Worm (Caenorhabditis elegans): ENCODE measurements around the gene uev-2.

Gene uev-2

ce11 chrIII:5568265-5568664, 14.7 kb upstream of the uev-2 start:
- TF ChIP-seq dmd-4 (tag; optimal IDR thresholded peaks at IDR 0.05; ENCODE audit: borderline replicate concordance) (no peak), pha-4 (tag; optimal IDR thresholded peaks at IDR 0.05) (no peak), ref-2 (tag; optimal IDR thresholded peaks at IDR 0.05) (no peak), unc-42 (tag; optimal IDR thresholded peaks at IDR 0.05) (no peak), ceh-9 (tag; optimal IDR thresholded peaks at IDR 0.05) (no peak), nfya-1 (tag; optimal IDR thresholded peaks at IDR 0.05) (no peak), C38D4.7 (GFP tag; optimal IDR thresholded peaks at IDR 0.05) (no peak), pha-2 (tag; optimal IDR thresholded peaks at IDR 0.05) (no peak), F13H6.1 (tag; optimal IDR thresholded peaks at IDR 0.05) (no peak), ceh-34 (tag; optimal IDR thresholded peaks at IDR 0.05) (no peak)

ce11 chrIII:5568679-5569078, 14.2 kb upstream of the uev-2 start, which contains the start of gene nspb-12:
Gene nspb-12 (minus strand): TSS chrIII:5568779.
- no peak for TF ChIP-seq nfya-1 (tag; optimal IDR thresholded peaks at IDR 0.05)
- no peak for TF ChIP-seq ceh-22 (tag; optimal IDR thresholded peaks at IDR 0.05)
- no peak for TF ChIP-seq ceh-19 (GFP tag; optimal IDR thresholded peaks at IDR 0.05)
- TF ChIP-seq gmeb-2 (tag; optimal IDR thresholded peaks at IDR 0.05), result no peak
- no peak for TF ChIP-seq sox-4 (tag; optimal IDR thresholded peaks at IDR 0.05)
- TF ChIP-seq syd-9 (tag; optimal IDR thresholded peaks at IDR 0.05), result no peak
- no peak for TF ChIP-seq ama-1 (optimal IDR thresholded peaks at IDR 0.05)
- no peak for TF ChIP-seq ceh-24 (tag; optimal IDR thresholded peaks at IDR 0.05)
- no peak for TF ChIP-seq dve-1 (tag; optimal IDR thresholded peaks at IDR 0.05)
- no peak for TF ChIP-seq hlh-15 (tag; optimal IDR thresholded peaks at IDR 0.05)
- no peak for TF ChIP-seq K09A11.1 (tag; optimal IDR thresholded peaks at IDR 0.05; ENCODE audit: insufficient read depth)
- TF ChIP-seq ceh-30 (tag; optimal IDR thresholded peaks at IDR 0.05), result no peak
- TF ChIP-seq nhr-232 (tag; optimal IDR thresholded peaks at IDR 0.05), result no peak
- TF ChIP-seq ceh-34 (tag; optimal IDR thresholded peaks at IDR 0.05), result no peak
- TF ChIP-seq ets-4 (tag; optimal IDR thresholded peaks at IDR 0.05), result no peak
- no peak for TF ChIP-seq hlh-8 (tag; optimal IDR thresholded peaks at IDR 0.05)
- no peak for TF ChIP-seq fkh-10 (GFP tag; optimal IDR thresholded peaks at IDR 0.05)

- TF ChIP-seq syd-9 (tag; optimal IDR thresholded peaks at IDR 0.05) (no peak), zip-5 (tag; optimal IDR thresholded peaks at IDR 0.05) (no peak), tbx-2 (tag; optimal IDR thresholded peaks at IDR 0.05) (no peak), sox-2 (GFP tag; IDR thresholded peaks at IDR 0.05) (no peak), ceh-45 (GFP tag; IDR thresholded peaks at IDR 0.05) (no peak), fax-1 (tag; optimal IDR thresholded peaks at IDR 0.05) (no peak), ceh-34 (tag; optimal IDR thresholded peaks at IDR 0.05) (no peak)
These were observed 12.0 kb upstream of the uev-2 start for ce11 chrIII:5570814-5571443.

ce11 chrIII:5572806-5573205, 10.1 kb upstream of the uev-2 start:
- TF ChIP-seq ceh-19 (GFP tag; optimal IDR thresholded peaks at IDR 0.05) (no peak), lim-6 (tag; optimal IDR thresholded peaks at IDR 0.05) (no peak), zip-5 (tag; optimal IDR thresholded peaks at IDR 0.05) (no peak), hlh-13 (GFP tag; optimal IDR thresholded peaks at IDR 0.05) (no peak), tbx-7 (tag; optimal IDR thresholded peaks at IDR 0.05) (no peak), unc-42 (tag; optimal IDR thresholded peaks at IDR 0.05) (no peak), K09A11.1 (tag; optimal IDR thresholded peaks at IDR 0.05; ENCODE audit: insufficient read depth) (no peak), npax-4 (tag; optimal IDR thresholded peaks at IDR 0.05) (no peak), fkh-10 (GFP tag; optimal IDR thresholded peaks at IDR 0.05) (no peak), fax-1 (tag; optimal IDR thresholded peaks at IDR 0.05) (no peak), ztf-16 (tag; optimal IDR thresholded peaks at IDR 0.05) (no peak), pha-2 (tag; optimal IDR thresholded peaks at IDR 0.05) (no peak), ceh-24 (tag; optimal IDR thresholded peaks at IDR 0.05) (no peak), rnt-1 (tag; optimal IDR thresholded peaks at IDR 0.05) (no peak), madf-2 (tag; optimal IDR thresholded peaks at IDR 0.05) (no peak), ama-1 (optimal IDR thresholded peaks at IDR 0.05) (no peak), Y22D7AL.16 (tag; optimal IDR thresholded peaks at IDR 0.05) (no peak)

Data from whole organism, late embryonic.